Worm (Caenorhabditis elegans): ENCODE measurements around the gene mog-5.

Gene mog-5

ce11 chrII:5379614-5380077 is 19.7 kb upstream of the mog-5 start, which contains the start of gene pkc-3:
Gene pkc-3, plus strand, starts transcription at chrII:5380027.
- TF ChIP-seq ceh-16 (tag; optimal IDR thresholded peaks at IDR 0.05) (no peak), nhr-237 (tag; optimal IDR thresholded peaks at IDR 0.05) (no peak), unc-55 (GFP tag; optimal IDR thresholded peaks at IDR 0.05) (peak; percentile 21), lsy-2 (tag; optimal IDR thresholded peaks at IDR 0.05) (peak in 1 of 2 experiments; percentile 65), crh-2 (tag; optimal IDR thresholded peaks at IDR 0.05) (peak; percentile 71), C34F6.9 (tag; optimal IDR thresholded peaks at IDR 0.05) (peak; percentile 17), ceh-82 (tag; optimal IDR thresholded peaks at IDR 0.05) (no peak), ztf-4 (tag; optimal IDR thresholded peaks at IDR 0.05) (peak; percentile 56), sma-3 (GFP tag; optimal IDR thresholded peaks at IDR 0.05) (peak; percentile 85), nhr-25 (tag; optimal IDR thresholded peaks at IDR 0.05) (peak; percentile 86), mbf-1 (tag; optimal IDR thresholded peaks at IDR 0.05) (no peak), sem-4 (tag; optimal IDR thresholded peaks at IDR 0.05) (peak; percentile 5), nhr-21 (tag; optimal IDR thresholded peaks at IDR 0.05) (peak; percentile 78), nhr-129 (tag; optimal IDR thresholded peaks at IDR 0.05) (peak; percentile 78), Y55F3AM.14 (GFP tag; optimal IDR thresholded peaks at IDR 0.05) (no peak), fos-1 (tag; optimal IDR thresholded peaks at IDR 0.05) (peak; percentile 98), dmd-4 (tag; optimal IDR thresholded peaks at IDR 0.05) (no peak), gmeb-1 (tag; optimal IDR thresholded peaks at IDR 0.05) (peak; percentile 60), blmp-1 (tag; optimal IDR thresholded peaks at IDR 0.05; ENCODE audit: insufficient read depth) (peak; percentile 50), sma-9 (GFP tag; optimal IDR thresholded peaks at IDR 0.05) (peak; percentile 61), sma-9 (tag; optimal IDR thresholded peaks at IDR 0.05) (no peak), F13H6.1 (tag; optimal IDR thresholded peaks at IDR 0.05) (peak; percentile 62), ama-1 (optimal IDR thresholded peaks at IDR 0.05) (peak; percentile 48), lin-13 (GFP tag; optimal IDR thresholded peaks at IDR 0.05) (peak; percentile 51), skn-1 (tag; optimal IDR thresholded peaks at IDR 0.05) (no peak)

ce11 chrII:5384282-5384681 is 15.1 kb upstream of the mog-5 start:
- TF ChIP-seq lin-11 (tag; optimal IDR thresholded peaks at IDR 0.05) (no peak), nhr-12 (tag; optimal IDR thresholded peaks at IDR 0.05) (no peak), sma-9 (GFP tag; optimal IDR thresholded peaks at IDR 0.05) (no peak), sma-9 (tag; optimal IDR thresholded peaks at IDR 0.05) (no peak)

- no peak for TF ChIP-seq ztf-11 (tag; optimal IDR thresholded peaks at IDR 0.05)
Observed at ce11 chrII:5387217-5387616, 12.1 kb upstream of the mog-5 start, which contains the start of gene ccpp-6. Gene ccpp-6, minus strand, starts transcription at chrII:5387317.

ce11 chrII:5388786-5389421 is 10.4 kb upstream of the mog-5 start, which contains the start of gene rsp-4:
Gene rsp-4, minus strand, starts transcription at chrII:5388836.
- TF ChIP-seq nhr-12 (tag; optimal IDR thresholded peaks at IDR 0.05) (no peak), F13H6.1 (tag; optimal IDR thresholded peaks at IDR 0.05) (no peak)

DNA sequence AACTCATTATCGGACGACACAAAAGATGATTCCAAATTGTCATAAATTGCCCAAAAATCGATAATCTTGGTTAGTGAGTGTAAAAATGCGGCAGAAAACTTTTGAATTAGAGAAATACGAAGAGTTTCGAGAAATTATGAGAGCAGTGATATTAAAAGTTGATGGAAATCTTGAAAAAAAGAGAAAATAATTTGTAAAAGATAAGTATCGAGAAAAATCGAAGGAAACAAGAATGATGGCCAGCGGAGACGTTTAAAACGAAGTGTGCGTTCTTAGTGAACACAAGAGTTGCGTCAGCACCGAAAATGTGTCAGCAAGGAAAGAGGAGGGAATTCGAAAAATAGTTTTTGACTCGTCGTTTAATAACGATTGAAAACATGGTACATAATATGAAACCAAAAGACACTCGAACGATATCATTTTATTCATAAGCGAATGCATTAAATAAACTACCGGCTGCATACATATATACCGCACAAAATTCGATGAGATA is 9.5 kb upstream of the mog-5 start, which contains the start of gene ndx-6:
Gene ndx-6 (minus strand): TSS at position 51 of the 493 bp plus-strand sequence.
- TF ChIP-seq crh-2 (tag; optimal IDR thresholded peaks at IDR 0.05): peak; percentile 90
- TF ChIP-seq sem-4 (tag; optimal IDR thresholded peaks at IDR 0.05): peak; percentile 60
- TF ChIP-seq elt-1 (tag; optimal IDR thresholded peaks at IDR 0.05): no peak
- TF ChIP-seq lin-11 (tag; optimal IDR thresholded peaks at IDR 0.05): peak; percentile 45
- TF ChIP-seq zag-1 (tag; optimal IDR thresholded peaks at IDR 0.05): peak; percentile 35
- TF ChIP-seq sma-9 (GFP tag; optimal IDR thresholded peaks at IDR 0.05): peak; percentile 87
- no peak for TF ChIP-seq sma-9 (tag; optimal IDR thresholded peaks at IDR 0.05)
- TF ChIP-seq lin-13 (GFP tag; optimal IDR thresholded peaks at IDR 0.05): peak; percentile 83
- no peak for TF ChIP-seq nhr-23 (tag; optimal IDR thresholded peaks at IDR 0.05)
- TF ChIP-seq nhr-10 (tag; optimal IDR thresholded peaks at IDR 0.05): no peak
- TF ChIP-seq nhr-25 (tag; optimal IDR thresholded peaks at IDR 0.05): peak; percentile 85
- no peak for TF ChIP-seq ZK546.5 (tag; optimal IDR thresholded peaks at IDR 0.05)
- TF ChIP-seq mbf-1 (tag; optimal IDR thresholded peaks at IDR 0.05): no peak
- TF ChIP-seq Y55F3AM.14 (GFP tag; optimal IDR thresholded peaks at IDR 0.05): no peak
- peak; percentile 56 for TF ChIP-seq blmp-1 (tag; optimal IDR thresholded peaks at IDR 0.05; ENCODE audit: insufficient read depth)
- TF ChIP-seq unc-39 (tag; optimal IDR thresholded peaks at IDR 0.05): no peak
- no peak for TF ChIP-seq ceh-82 (tag; optimal IDR thresholded peaks at IDR 0.05)
- TF ChIP-seq skn-1 (tag; optimal IDR thresholded peaks at IDR 0.05): peak; percentile 37
- TF ChIP-seq nhr-77 (tag; optimal IDR thresholded peaks at IDR 0.05): peak; percentile 74
- TF ChIP-seq unc-62 (GFP tag; optimal IDR thresholded peaks at IDR 0.05): no peak
- peak; percentile 98 for TF ChIP-seq gmeb-1 (tag; optimal IDR thresholded peaks at IDR 0.05)
- no peak for TF ChIP-seq elt-3 (tag; optimal IDR thresholded peaks at IDR 0.05)
- TF ChIP-seq nhr-129 (tag; optimal IDR thresholded peaks at IDR 0.05): peak; percentile 92
- TF ChIP-seq fos-1 (tag; optimal IDR thresholded peaks at IDR 0.05): peak; percentile 85
- no peak for TF ChIP-seq dmd-4 (tag; optimal IDR thresholded peaks at IDR 0.05)
- peak; percentile 95 for TF ChIP-seq unc-55 (GFP tag; optimal IDR thresholded peaks at IDR 0.05)
- TF ChIP-seq mab-5 (tag; optimal IDR thresholded peaks at IDR 0.05): peak; percentile 84
- TF ChIP-seq snpc-4 (tag; optimal IDR thresholded peaks at IDR 0.05): peak; percentile 80
- TF ChIP-seq aly-2 (tag; optimal IDR thresholded peaks at IDR 0.05): no peak
- peak; percentile 73 for TF ChIP-seq ztf-4 (tag; optimal IDR thresholded peaks at IDR 0.05)
- no peak for TF ChIP-seq ztf-1 (GFP tag; conservative IDR thresholded peaks at IDR 0.05)
- peak; percentile 81 for TF ChIP-seq F13H6.1 (tag; optimal IDR thresholded peaks at IDR 0.05)
- TF ChIP-seq alr-1 (tag; optimal IDR thresholded peaks at IDR 0.05): no peak
